Fruit fly (Drosophila melanogaster): ENCODE results near the gene CG4229.
A peak's percentile ranks its signal among the peaks of the same experiment; 100 is the strongest.

The CG4229 gene

DNA sequence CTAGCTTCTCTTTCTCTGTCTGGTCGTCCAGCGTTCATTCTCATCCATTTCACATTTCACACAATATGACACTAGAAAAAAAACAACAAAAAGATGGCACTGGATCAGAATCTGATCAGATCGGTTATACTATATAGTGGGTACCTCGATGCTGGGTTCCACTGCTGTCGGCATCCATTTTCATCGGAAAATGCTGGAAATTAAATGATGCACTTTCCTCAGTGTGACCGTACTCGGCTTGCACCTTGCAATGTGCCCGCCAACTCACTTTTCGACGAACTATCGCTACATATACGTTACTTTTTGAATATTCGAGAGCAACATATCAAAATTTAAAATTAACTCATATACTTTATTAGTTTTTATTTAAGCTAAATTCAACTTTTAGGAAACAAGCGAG is 34.2 kb downstream of the CG4229 start, which contains the start of gene tra (continued):
- TF ChIP-seq Sry-δ (GFP tag; optimal IDR thresholded peaks at IDR 0.05) (peak; percentile 67), bbx (GFP tag; IDR thresholded peaks at IDR 0.05; ENCODE audit: partially characterized antibody) (peak; percentile 66), GATAe (GFP tag; conservative IDR thresholded peaks at IDR 0.05) (no peak), BEAF-32 (GFP tag; optimal IDR thresholded peaks at IDR 0.05) (peak; percentile 75), unc-4 (GFP tag; IDR thresholded peaks at IDR 0.05; ENCODE audit: partially characterized antibody) (peak; percentile 68), CG3163 (GFP tag; optimal IDR thresholded peaks at IDR 0.05) (no peak), stwl (tag; optimal IDR thresholded peaks at IDR 0.05) (peak; percentile 64), Adf1 (GFP tag; IDR thresholded peaks at IDR 0.05) (no peak), sens (GFP tag) (peak; percentile 72), YL-1 (GFP tag; optimal IDR thresholded peaks at IDR 0.05) (peak; percentile 31), nom (GFP tag; optimal IDR thresholded peaks at IDR 0.05) (peak; percentile 36), trem (tag; optimal IDR thresholded peaks at IDR 0.05) (peak; percentile 65), CG14710 (tag; optimal IDR thresholded peaks at IDR 0.05) (peak; percentile 66), CG16813 (GFP tag; IDR thresholded peaks at IDR 0.05; ENCODE audit: partially characterized antibody) (peak; percentile 61), CG8281 (tag; optimal IDR thresholded peaks at IDR 0.05) (no peak), CG34376 (GFP tag; optimal IDR thresholded peaks at IDR 0.05) (no peak), ara (GFP tag; IDR thresholded peaks at IDR 0.05) (no peak), Doc3 (GFP tag; IDR thresholded peaks at IDR 0.05; ENCODE audit: partially characterized antibody) (peak; percentile 60), phol (tag; optimal IDR thresholded peaks at IDR 0.05) (peak; percentile 73), Bgb (GFP tag; IDR thresholded peaks at IDR 0.05; ENCODE audit: partially characterized antibody) (peak; percentile 57), inv (GFP tag; IDR thresholded peaks at IDR 0.05; ENCODE audit: partially characterized antibody) (peak; percentile 38; the same call in 1 of the 2 replicates), pzg (GFP tag; optimal IDR thresholded peaks at IDR 0.05) (peak; percentile 58), Spps (tag; optimal IDR thresholded peaks at IDR 0.05) (no peak), CG4617 (GFP tag; optimal IDR thresholded peaks at IDR 0.05; ENCODE audit: borderline replicate concordance) (peak; percentile 75), CG10431 (GFP tag; optimal IDR thresholded peaks at IDR 0.05) (no peak), CG2129 (GFP tag; IDR thresholded peaks at IDR 0.05; ENCODE audit: partially characterized antibody) (peak; percentile 28; the same call in 1 of the 2 replicates), CG10979 (tag; optimal IDR thresholded peaks at IDR 0.05) (peak; percentile 4), hbn (GFP tag; IDR thresholded peaks at IDR 0.05; ENCODE audit: partially characterized antibody) (peak; percentile 53), Myb (GFP tag; optimal IDR thresholded peaks at IDR 0.05) (peak; percentile 96), sima (GFP tag; optimal IDR thresholded peaks at IDR 0.05) (no peak), Stat92E (GFP tag; optimal IDR thresholded peaks at IDR 0.05) (peak in 1 of 3 experiments; percentile 47), insv (GFP tag; optimal IDR thresholded peaks at IDR 0.05) (peak in 1 of 2 experiments; percentile 64), knrl (GFP tag; IDR thresholded peaks at IDR 0.05; ENCODE audit: partially characterized antibody) (peak; percentile 57; the same call in 2 of the 3 replicates), CG4730 (GFP tag; IDR thresholded peaks at IDR 0.05) (no peak), HmgZ (tag; optimal IDR thresholded peaks at IDR 0.05) (peak; percentile 11), Elba2 (GFP tag; optimal IDR thresholded peaks at IDR 0.05) (peak; percentile 73)

DNA sequence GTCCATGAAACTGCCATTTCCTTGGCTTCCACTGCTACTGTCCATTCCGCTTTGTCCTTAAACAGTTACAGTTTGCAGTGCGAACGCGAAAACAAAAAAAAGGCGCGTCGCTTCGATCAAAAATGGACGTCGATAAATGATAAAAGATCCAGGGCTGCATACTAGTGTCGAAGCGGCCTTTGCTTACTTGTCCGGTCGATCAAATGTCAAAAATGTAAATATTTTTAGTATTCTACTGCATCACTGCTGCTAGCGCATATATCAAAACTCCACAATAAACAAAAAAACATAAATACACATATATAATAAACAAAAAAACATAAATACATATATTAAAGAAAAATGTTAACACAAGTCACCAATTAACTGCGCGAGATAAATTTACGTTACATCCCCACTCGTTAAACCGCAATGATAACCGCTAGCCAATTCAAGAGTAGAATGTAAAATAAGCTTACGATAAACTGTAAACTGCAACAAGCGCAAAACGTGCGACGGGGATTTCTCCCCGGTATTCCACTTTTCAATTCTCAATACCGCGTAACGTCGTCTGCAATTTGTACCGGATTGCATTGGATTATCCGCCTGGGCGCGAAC is 38.4 kb downstream of the CG4229 start, which contains the start of the genes spd-2 and Apl:
Gene spd-2 (minus strand): TSS at position 93 of the 597 bp plus-strand sequence.
Gene Apl (plus strand): TSS at position 260 of the 597 bp plus-strand sequence.
- TF ChIP-seq CG15601 (tag; optimal IDR thresholded peaks at IDR 0.05): peak; percentile 2
- peak; percentile 51 for TF ChIP-seq CG18764 (GFP tag; optimal IDR thresholded peaks at IDR 0.05)
- no peak for TF ChIP-seq CG7963 (GFP tag; IDR thresholded peaks at IDR 0.05; ENCODE audit: partially characterized antibody)
- no peak for TF ChIP-seq CG6813 (GFP tag; optimal IDR thresholded peaks at IDR 0.05)
- TF ChIP-seq ttk (GFP tag; IDR thresholded peaks at IDR 0.05): no peak
- no peak for TF ChIP-seq CG31224 (GFP tag; IDR thresholded peaks at IDR 0.05)
- TF ChIP-seq lbe (GFP tag; optimal IDR thresholded peaks at IDR 0.05): no peak
- no peak for TF ChIP-seq slou (GFP tag; optimal IDR thresholded peaks at IDR 0.05)
- TF ChIP-seq CG10979 (tag; optimal IDR thresholded peaks at IDR 0.05): no peak
- no peak for TF ChIP-seq CG13296 (GFP tag; optimal IDR thresholded peaks at IDR 0.05)
- TF ChIP-seq so (GFP tag; IDR thresholded peaks at IDR 0.05): no peak
- TF ChIP-seq CG30020 (tag; optimal IDR thresholded peaks at IDR 0.05): peak; percentile 22
- TF ChIP-seq CG18011 (GFP tag; optimal IDR thresholded peaks at IDR 0.05): no peak
- peak; percentile 55 for TF ChIP-seq CG2116 (GFP tag; optimal IDR thresholded peaks at IDR 0.05)
